Worm (Caenorhabditis elegans) whole organism, mixed stage, embryonic: Measurements from ENCODE around the gene ncap-1.

ENCODE experiments used
- mab-5 ChIP-seq: fragments of 150-350 bp; optimal IDR thresholded peaks from 2 replicates; lab custom pipeline; 2014; ENCODE audit warnings: missing biosample characterization, missing genetic modification characterization
- mep-1 ChIP-seq: fragments of 150-350 bp; optimal IDR thresholded peaks from 2 replicates; lab custom pipeline; 2017; ENCODE audit warnings: missing biosample characterization, missing genetic modification reagents, missing genetic modification characterization, inconsistent platforms
- nhr-12 ChIP-seq: fragments of 150-350 bp; optimal IDR thresholded peaks from 2 replicates; lab custom pipeline; 2014; ENCODE audit warnings: missing biosample characterization, missing genetic modification characterization
- pha-4 ChIP-seq: fragments of 150-350 bp; optimal IDR thresholded peaks from 2 replicates; lab custom pipeline; 2018; ENCODE audit warnings: missing biosample characterization, missing genetic modification reagents, missing genetic modification characterization
- snpc-4 ChIP-seq: fragments of 150-350 bp; optimal IDR thresholded peaks from 2 replicates; lab custom pipeline; 2014; ENCODE audit warnings: missing biosample characterization, missing genetic modification characterization
- unc-39 ChIP-seq: fragments of 150-350 bp; optimal IDR thresholded peaks from 2 replicates; lab custom pipeline; 2014; ENCODE audit warnings: missing biosample characterization, missing genetic modification characterization

ce11 chrII:2930499-2930898, 11.4 kb upstream of the ncap-1 start, which contains the start of the genes irld-64 and irld-63:
- TF ChIP-seq mab-5 (tag; lab: Kevin White, UChicago) (no peak), mep-1 (no peak), snpc-4 (tag; lab: Kevin White, UChicago) (no peak), unc-39 (tag; lab: Kevin White, UChicago) (no peak), nhr-12 (no peak), pha-4 (tag; lab: Kevin White, UChicago) (no peak)
